Worm (Caenorhabditis elegans) whole organism, late embryonic: ENCODE results near the gene fbxa-38.

Source experiments
- C08G9.2 ChIP-seq: sonication (generic microtip); optimal IDR thresholded peaks from 2 replicates; lab custom pipeline; 2016; ENCODE audit warnings: mild to moderate bottlenecking, missing genetic modification characterization, moderate library complexity, missing compliant biosample characterization
- K09A11.1 ChIP-seq: sonication (generic microtip); optimal IDR thresholded peaks from 2 replicates; lab custom pipeline; 2017; ENCODE audit warnings: antibody characterized with exemption, mild to moderate bottlenecking, missing genetic modification characterization, missing compliant biosample characterization; ENCODE audit not compliant: insufficient read depth
- ahr-1 ChIP-seq: sonication (generic microtip); optimal IDR thresholded peaks from 2 replicates; lab custom pipeline; 2016; ENCODE audit warnings: missing genetic modification characterization, missing compliant biosample characterization
- ama-1 ChIP-seq: fragments of 150-350 bp; optimal IDR thresholded peaks from 2 replicates; lab custom pipeline; 2014
- ceh-19 ChIP-seq: fragments of 200-800 bp; sonication (Bioruptor generic); optimal IDR thresholded peaks from 2 replicates; lab custom pipeline; 2018; ENCODE audit warnings: mild to moderate bottlenecking, missing genetic modification characterization, missing compliant biosample characterization
- ceh-24 ChIP-seq: sonication (generic microtip); optimal IDR thresholded peaks from 2 replicates; lab custom pipeline; 2016; ENCODE audit warnings: mild to moderate bottlenecking, missing genetic modification characterization, missing compliant biosample characterization
- ceh-30 ChIP-seq: fragments of 150-350 bp; optimal IDR thresholded peaks from 2 replicates; lab custom pipeline; 2014; ENCODE audit warnings: missing biosample characterization, missing genetic modification characterization
- ceh-6 ChIP-seq: fragments of 200-800 bp; sonication (Bioruptor generic); optimal IDR thresholded peaks from 2 replicates; lab custom pipeline; 2018; ENCODE audit warnings: mild to moderate bottlenecking, missing genetic modification characterization, missing compliant biosample characterization
- ceh-9 ChIP-seq: sonication (generic microtip); optimal IDR thresholded peaks from 2 replicates; lab custom pipeline; 2016; ENCODE audit warnings: mild to moderate bottlenecking, missing genetic modification characterization, inconsistent platforms, missing compliant biosample characterization
- elt-2 ChIP-seq: sonication (generic microtip); optimal IDR thresholded peaks from 2 replicates; lab custom pipeline; 2016; ENCODE audit warnings: missing genetic modification reagents, missing genetic modification characterization, missing compliant biosample characterization
- elt-4 ChIP-seq: sonication (generic microtip); optimal IDR thresholded peaks from 2 replicates; lab custom pipeline; 2016; ENCODE audit warnings: missing genetic modification characterization, missing compliant biosample characterization
- ets-4 ChIP-seq: sonication (generic microtip); optimal IDR thresholded peaks from 2 replicates; lab custom pipeline; 2016; ENCODE audit warnings: missing genetic modification characterization, missing compliant biosample characterization
- eyg-1 ChIP-seq: sonication (generic microtip); optimal IDR thresholded peaks from 2 replicates; lab custom pipeline; 2016; ENCODE audit warnings: missing genotype, missing genetic modification characterization, missing compliant biosample characterization
- fax-1 ChIP-seq: sonication (generic microtip); optimal IDR thresholded peaks from 2 replicates; lab custom pipeline; 2016; ENCODE audit warnings: missing genotype, missing genetic modification characterization, missing compliant biosample characterization
- fkh-10 ChIP-seq: fragments of 150-350 bp; optimal IDR thresholded peaks from 2 replicates; lab custom pipeline; 2014; ENCODE audit warnings: missing biosample characterization, missing genetic modification reagents, missing genetic modification characterization
- hlh-13 ChIP-seq: fragments of 200-800 bp; sonication (Bioruptor generic); optimal IDR thresholded peaks from 2 replicates; lab custom pipeline; 2018; ENCODE audit warnings: mild to moderate bottlenecking, missing genetic modification characterization, missing compliant biosample characterization
- hlh-8 ChIP-seq: sonication (generic microtip); optimal IDR thresholded peaks from 2 replicates; lab custom pipeline; 2016; ENCODE audit warnings: missing genotype, missing genetic modification characterization, missing compliant biosample characterization
- lin-11 ChIP-seq: fragments of 200-800 bp; sonication (Bioruptor generic); optimal IDR thresholded peaks from 2 replicates; lab custom pipeline; 2018; ENCODE audit warnings: mild to moderate bottlenecking, missing genetic modification characterization, missing compliant biosample characterization
- madf-2 ChIP-seq: sonication (generic microtip); optimal IDR thresholded peaks from 2 replicates; lab custom pipeline; 2017; ENCODE audit warnings: missing genetic modification characterization, missing compliant biosample characterization
- nhr-11 ChIP-seq: fragments of 150-350 bp; optimal IDR thresholded peaks from 2 replicates; lab custom pipeline; 2014; ENCODE audit warnings: missing biosample characterization, missing genetic modification characterization
- odd-2 ChIP-seq: sonication (generic microtip); optimal IDR thresholded peaks from 2 replicates; lab custom pipeline; 2017; ENCODE audit warnings: antibody characterized with exemption, mild to moderate bottlenecking, missing genetic modification characterization, missing compliant biosample characterization
- pax-1 ChIP-seq: fragments of 150-350 bp; optimal IDR thresholded peaks from 2 replicates; lab custom pipeline; 2014; ENCODE audit warnings: missing biosample characterization, missing genetic modification characterization
- pha-2 ChIP-seq: sonication (generic microtip); optimal IDR thresholded peaks from 2 replicates; lab custom pipeline; 2017; ENCODE audit warnings: mild to moderate bottlenecking, missing genetic modification characterization, missing compliant biosample characterization
- pqm-1 ChIP-seq: sonication (generic microtip); optimal IDR thresholded peaks from 2 replicates; lab custom pipeline; 2016; ENCODE audit warnings: missing genetic modification characterization, missing compliant biosample characterization
- pros-1 ChIP-seq: fragments of 150-350 bp; optimal IDR thresholded peaks from 2 replicates; lab custom pipeline; 2014; ENCODE audit warnings: missing biosample characterization, missing genetic modification reagents, missing genetic modification characterization
- rnt-1 ChIP-seq: sonication (generic microtip); optimal IDR thresholded peaks from 2 replicates; lab custom pipeline; 2016; ENCODE audit warnings: missing genetic modification characterization, missing compliant biosample characterization
- sdc-2 ChIP-seq: sonication (generic microtip); optimal IDR thresholded peaks from 2 replicates; lab custom pipeline; 2016; ENCODE audit warnings: missing genotype, missing genetic modification characterization, missing compliant biosample characterization
- sox-2 ChIP-seq: fragments of 200-800 bp; sonication (Bioruptor generic); IDR thresholded peaks from 2 replicates; pipeline ENCODE4 v1.3.6; 2022; ENCODE audit warnings: missing genetic modification reagents, missing genetic modification characterization, missing compliant biosample characterization
- sox-4 ChIP-seq: sonication (generic microtip); optimal IDR thresholded peaks from 2 replicates; lab custom pipeline; 2017; ENCODE audit warnings: mild to moderate bottlenecking, missing genetic modification characterization, inconsistent platforms, missing compliant biosample characterization
- syd-9 ChIP-seq: sonication (generic microtip); optimal IDR thresholded peaks from 2 replicates; lab custom pipeline; 2016; ENCODE audit warnings: mild to moderate bottlenecking, missing genetic modification characterization, moderate library complexity, missing compliant biosample characterization
- tbx-2 ChIP-seq: sonication (generic microtip); optimal IDR thresholded peaks from 2 replicates; lab custom pipeline; 2016; ENCODE audit warnings: missing genetic modification characterization, missing compliant biosample characterization
- ttx-3 ChIP-seq: sonication (generic microtip); optimal IDR thresholded peaks from 2 replicates; lab custom pipeline; 2016; ENCODE audit warnings: missing genetic modification reagents, missing genetic modification characterization, missing compliant biosample characterization
- unc-3 ChIP-seq, 2 experiments: fragments of 200-800 bp in 1 of 2; sonication (Bioruptor generic) in 1 of 2; sonication (generic microtip) in 1 of 2; conservative IDR thresholded peaks in 1 of 2; optimal IDR thresholded peaks in 1 of 2; 2 replicates each; pipeline versions ENCODE4 v1.3.6 to Lab custom; 2016 to 2022; ENCODE audit warnings: missing compliant biosample characterization in 2 of 2, missing genetic modification characterization in 2 of 2, missing genetic modification reagents in 1 of 2
- unc-42 ChIP-seq: sonication (generic microtip); optimal IDR thresholded peaks from 2 replicates; lab custom pipeline; 2016; ENCODE audit warnings: missing genotype, missing genetic modification characterization, missing compliant biosample characterization
- unc-86 ChIP-seq: sonication (generic microtip); optimal IDR thresholded peaks from 2 replicates; lab custom pipeline; 2016; ENCODE audit warnings: missing genetic modification characterization, missing compliant biosample characterization
- zip-5 ChIP-seq: sonication (generic microtip); optimal IDR thresholded peaks from 2 replicates; lab custom pipeline; 2016; ENCODE audit warnings: missing genetic modification characterization, missing compliant biosample characterization

The fbxa-38 gene

ce11 chrIII:2211120-2211519 is 13.4 kb upstream of the fbxa-38 start, which contains the start of gene C39B5.14:
C39B5.14 (plus strand) TSS chrIII:2211420.
- TF ChIP-seq hlh-13 (GFP tag; lab: Kevin White, UChicago) (no peak), rnt-1 (no peak), ceh-30 (no peak)

- TF ChIP-seq unc-3 (GFP tag; conservative IDR thresholded peaks at IDR 0.05; lab: Robert Waterston, UW) (no peak), unc-3 (tag; optimal IDR thresholded peaks at IDR 0.05; lab: Kevin White, UChicago) (no peak), pqm-1 (no peak), pha-2 (tag; lab: Kevin White, UChicago) (no peak), ama-1 (lab: Kevin White, UChicago) (no peak), sox-2 (no peak), elt-2 (tag; lab: Kevin White, UChicago) (no peak), madf-2 (tag; lab: Kevin White, UChicago) (no peak), ceh-24 (no peak), fax-1 (tag; lab: Kevin White, UChicago) (no peak), rnt-1 (no peak), sdc-2 (no peak), lin-11 (tag; lab: Kevin White, UChicago) (no peak), sox-4 (no peak)
Measured at ce11 chrIII:2212343-2212742, 12.1 kb upstream of the fbxa-38 start.

ce11 chrIII:2219408-2219807 is 5.1 kb upstream of the fbxa-38 start, which contains the start of gene fbxa-12:
fbxa-12 (plus strand) TSS chrIII:2219708.
- TF ChIP-seq ceh-9 (no peak), zip-5 (no peak), elt-2 (tag; lab: Kevin White, UChicago) (no peak), hlh-8 (tag; lab: Kevin White, UChicago) (no peak), eyg-1 (tag; lab: Kevin White, UChicago) (no peak), ceh-6 (GFP tag; lab: Kevin White, UChicago) (no peak), syd-9 (tag; lab: Kevin White, UChicago) (no peak), pha-2 (tag; lab: Kevin White, UChicago) (no peak), sdc-2 (no peak), C08G9.2 (tag; lab: Kevin White, UChicago) (no peak), ets-4 (no peak)
- TF ChIP-seq, all 69 proteins: peak for 0

- no peak for TF ChIP-seq fkh-10 (GFP tag; lab: Kevin White, UChicago)
- TF ChIP-seq pax-1 (tag; lab: Kevin White, UChicago): no peak
- no peak for TF ChIP-seq ceh-6 (GFP tag; lab: Kevin White, UChicago)
- no peak for TF ChIP-seq unc-42 (tag; lab: Kevin White, UChicago)
Measured at ce11 chrIII:2223932-2224331, 540 bp upstream of the fbxa-38 start, which contains the start of gene srd-65. srd-65 (minus strand) TSS chrIII:2224032.

- TF ChIP-seq tbx-2 (tag; lab: Kevin White, UChicago) (no peak), elt-4 (no peak), rnt-1 (no peak), unc-86 (no peak), sox-4 (no peak), pros-1 (no peak), ahr-1 (no peak), ceh-24 (no peak), K09A11.1 (tag; lab: Kevin White, UChicago) (no peak), ttx-3 (tag; lab: Kevin White, UChicago) (no peak), odd-2 (tag; lab: Kevin White, UChicago) (no peak), fkh-10 (GFP tag; lab: Kevin White, UChicago) (no peak), unc-3 (GFP tag; conservative IDR thresholded peaks at IDR 0.05; lab: Robert Waterston, UW) (no peak), unc-3 (tag; optimal IDR thresholded peaks at IDR 0.05; lab: Kevin White, UChicago) (no peak), nhr-11 (no peak), unc-42 (tag; lab: Kevin White, UChicago) (no peak), ceh-30 (no peak), ceh-19 (GFP tag; lab: Kevin White, UChicago) (no peak), C08G9.2 (tag; lab: Kevin White, UChicago) (no peak)
Measured at ce11 chrIII:2227407-2227806, 2.9 kb downstream of the fbxa-38 start, which contains the start of gene fbxa-62. fbxa-62 (plus strand) TSS chrIII:2227707.
